Fruit fly (Drosophila melanogaster) whole organism, embryonic: Measurements from ENCODE around the gene CG32278.

ENCODE experiments used
- Awh ChIP-seq: fragments of 200-800 bp; sonication (Bioruptor generic); IDR thresholded peaks from 2 replicates; pipeline ENCODE4, ENCODE4 v1.3.6; 2022; ENCODE audit warnings: missing biosample characterization, missing genetic modification characterization
- CG10147 ChIP-seq: fragments of 200-800 bp; sonication (Bioruptor generic); optimal IDR thresholded peaks from 2 replicates; lab custom pipeline; 2019; ENCODE audit warnings: missing biosample characterization, mild to moderate bottlenecking, missing genetic modification characterization, moderate library complexity
- CG10543 ChIP-seq: fragments of 200-800 bp; sonication (Bioruptor generic); optimal IDR thresholded peaks from 3 replicates; lab custom pipeline; 2017; ENCODE audit warnings: missing biosample characterization, mild to moderate bottlenecking, missing genetic modification characterization, moderate library complexity
- CG11085 ChIP-seq: fragments of 200-800 bp; sonication (Bioruptor generic); IDR thresholded peaks from 2 replicates; pipeline ENCODE4 v1.3.6; 2022; ENCODE audit warnings: missing biosample characterization, missing genetic modification characterization
- CG12071 ChIP-seq: fragments of 200-800 bp; sonication (Bioruptor generic); optimal IDR thresholded peaks from 3 replicates; lab custom pipeline; 2018; ENCODE audit warnings: missing biosample characterization, mild to moderate bottlenecking, missing genetic modification characterization
- CG13123 ChIP-seq: fragments of 200-800 bp; sonication (Bioruptor generic); optimal IDR thresholded peaks from 2 replicates; lab custom pipeline; 2016; ENCODE audit warnings: missing biosample characterization, missing genetic modification characterization
- CG14050 ChIP-seq: fragments of 200-800 bp; sonication (Bioruptor generic); IDR thresholded peaks from 3 replicates; pipeline ENCODE4 v1.3.6; 2022; ENCODE audit warnings: missing biosample characterization, missing genetic modification characterization
- CG14667 ChIP-seq: fragments of 200-800 bp; sonication (Bioruptor generic); IDR thresholded peaks from 2 replicates; pipeline ENCODE4 v1.3.6; 2022; ENCODE audit warnings: missing biosample characterization, missing genetic modification characterization
- CG17328 ChIP-seq: fragments of 200-800 bp; sonication (Bioruptor generic); IDR thresholded peaks from 2 replicates; pipeline ENCODE4 v1.3.6; 2022; ENCODE audit warnings: missing biosample characterization, missing genetic modification characterization
- CG2116 ChIP-seq: fragments of 200-800 bp; sonication (Bioruptor generic); optimal IDR thresholded peaks from 3 replicates; lab custom pipeline; 2018; ENCODE audit warnings: missing biosample characterization, mild to moderate bottlenecking, missing genetic modification characterization
- CG31441 ChIP-seq: fragments of 200-800 bp; sonication (Bioruptor generic); IDR thresholded peaks from 2 replicates; pipeline ENCODE4 v1.3.6; 2022; ENCODE audit warnings: missing biosample characterization, missing genetic modification characterization
- CG32772 ChIP-seq: fragments of 200-800 bp; sonication (Bioruptor generic); IDR thresholded peaks from 2 replicates; pipeline ENCODE4 v1.3.6; 2022; ENCODE audit warnings: missing biosample characterization, missing genetic modification characterization
- CG4360 ChIP-seq: fragments of 200-800 bp; sonication (Bioruptor generic); IDR thresholded peaks from 2 replicates; pipeline ENCODE4 v1.3.6; 2022; ENCODE audit warnings: missing biosample characterization, missing genetic modification characterization
- CG4820 ChIP-seq: fragments of 200-800 bp; sonication (Bioruptor generic); optimal IDR thresholded peaks from 3 replicates; lab custom pipeline; 2016; ENCODE audit warnings: missing biosample characterization, missing genetic modification characterization
- CG5180 ChIP-seq: fragments of 200-800 bp; sonication (Bioruptor generic); optimal IDR thresholded peaks from 3 replicates; lab custom pipeline; 2017; ENCODE audit warnings: missing biosample characterization, missing genetic modification characterization, mild to moderate bottlenecking, moderate library complexity, missing genetic modification reagents
- CG6683 ChIP-seq: fragments of 200-800 bp; sonication (Bioruptor generic); optimal IDR thresholded peaks from 2 replicates; lab custom pipeline; 2017; ENCODE audit warnings: missing biosample characterization, mild to moderate bottlenecking, missing genetic modification characterization, missing genetic modification reagents
- CG7745 ChIP-seq: fragments of 200-800 bp; sonication (Bioruptor generic); optimal IDR thresholded peaks from 2 replicates; lab custom pipeline; 2018; ENCODE audit warnings: missing biosample characterization, mild to moderate bottlenecking, missing genetic modification characterization, moderate library complexity
- CG8478 ChIP-seq: fragments of >200 bp; optimal IDR thresholded peaks from 2 replicates; lab custom pipeline; 2018
- CG9817 ChIP-seq: fragments of 200-800 bp; sonication (Bioruptor generic); optimal IDR thresholded peaks from 2 replicates; lab custom pipeline; 2018; ENCODE audit warnings: missing biosample characterization, mild to moderate bottlenecking, missing genetic modification characterization, moderate library complexity
- CHES-1-like ChIP-seq: fragments of 200-800 bp; sonication (Bioruptor generic); optimal IDR thresholded peaks from 2 replicates; lab custom pipeline; 2016; ENCODE audit warnings: missing biosample characterization, missing genetic modification characterization
- Chrac-16 ChIP-seq: fragments of 200-800 bp; sonication (Bioruptor generic); optimal IDR thresholded peaks from 3 replicates; lab custom pipeline; 2016; ENCODE audit warnings: missing biosample characterization, missing genetic modification characterization
- Dref ChIP-seq: fragments of 200-800 bp; sonication (Bioruptor generic); IDR thresholded peaks from 2 replicates; pipeline ENCODE4 v1.3.6; 2022; ENCODE audit warnings: missing biosample characterization, missing genetic modification characterization
- Fer2 ChIP-seq: fragments of 200-800 bp; sonication (Bioruptor generic); optimal IDR thresholded peaks from 2 replicates; lab custom pipeline; 2018; ENCODE audit warnings: missing biosample characterization, mild to moderate bottlenecking, missing genetic modification characterization, moderate library complexity
- HmgZ ChIP-seq: fragments of 200-800 bp; sonication (Bioruptor generic); optimal IDR thresholded peaks from 2 replicates; lab custom pipeline; 2018; ENCODE audit warnings: missing biosample characterization, mild to moderate bottlenecking, missing genetic modification characterization
- Hr3 ChIP-seq: fragments of 200-800 bp; sonication (Bioruptor generic); optimal IDR thresholded peaks from 3 replicates; lab custom pipeline; 2016; ENCODE audit warnings: missing biosample characterization, missing genetic modification characterization
- Lpt ChIP-seq: fragments of >200 bp; optimal IDR thresholded peaks from 2 replicates; lab custom pipeline; 2018; ENCODE audit warnings: missing biosample characterization, missing genetic modification characterization
- Mad ChIP-seq: fragments of 200-800 bp; sonication (Bioruptor generic); optimal IDR thresholded peaks from 2 replicates; lab custom pipeline; 2016; ENCODE audit warnings: missing biosample characterization, missing genetic modification characterization
- Mes4 ChIP-seq: fragments of 200-800 bp; sonication (Bioruptor generic); optimal IDR thresholded peaks from 2 replicates; lab custom pipeline; 2016; ENCODE audit warnings: missing biosample characterization, missing genetic modification characterization
- Mrtf ChIP-seq: fragments of 200-800 bp; sonication (Bioruptor generic); IDR thresholded peaks from 3 replicates; pipeline ENCODE4 v1.3.6; 2022; ENCODE audit warnings: missing biosample characterization, missing genetic modification characterization
- Oli ChIP-seq: fragments of 200-800 bp; sonication (Bioruptor generic); optimal IDR thresholded peaks from 2 replicates; lab custom pipeline; 2018; ENCODE audit warnings: missing biosample characterization, mild to moderate bottlenecking, missing genetic modification characterization, moderate library complexity
- Optix ChIP-seq: fragments of 200-800 bp; sonication (Bioruptor generic); IDR thresholded peaks from 3 replicates; pipeline ENCODE4 v1.3.6; 2022; ENCODE audit warnings: missing biosample characterization, missing genetic modification characterization
- Spps ChIP-seq: fragments of 200-800 bp; sonication (Bioruptor generic); optimal IDR thresholded peaks from 2 replicates; lab custom pipeline; 2018; ENCODE audit warnings: missing biosample characterization, mild to moderate bottlenecking, missing genetic modification characterization
- br ChIP-seq: fragments of >200 bp; optimal IDR thresholded peaks from 2 replicates; lab custom pipeline; 2017
- chn ChIP-seq: fragments of 200-800 bp; sonication (Bioruptor generic); optimal IDR thresholded peaks from 2 replicates; lab custom pipeline; 2016; ENCODE audit warnings: missing biosample characterization, missing genetic modification characterization
- dimm ChIP-seq: fragments of 200-800 bp; sonication (Bioruptor generic); IDR thresholded peaks from 2 replicates; pipeline ENCODE4 v1.3.6; 2022; ENCODE audit warnings: missing biosample characterization, missing genetic modification characterization
- dpn ChIP-seq, 2 experiments: fragments of 200-800 bp; sonication (Bioruptor generic); optimal IDR thresholded peaks; 3 replicates each; lab custom pipeline; 2016; ENCODE audit warnings: missing biosample characterization in 2 of 2, missing genetic modification characterization in 2 of 2
- eyg ChIP-seq: fragments of 200-800 bp; sonication (Bioruptor generic); optimal IDR thresholded peaks from 3 replicates; lab custom pipeline; 2016; ENCODE audit warnings: missing biosample characterization, missing genetic modification characterization
- ham ChIP-seq: fragments of 200-800 bp; sonication (Bioruptor generic); IDR thresholded peaks from 2 replicates; pipeline ENCODE4 v1.3.6; 2022; ENCODE audit warnings: missing biosample characterization, missing genetic modification characterization
- lab ChIP-seq: fragments of 200-800 bp; sonication (Bioruptor generic); optimal IDR thresholded peaks from 3 replicates; lab custom pipeline; 2017; ENCODE audit warnings: missing biosample characterization, missing genetic modification characterization, mild to moderate bottlenecking, moderate library complexity, missing genetic modification reagents
- mld ChIP-seq: fragments of 200-800 bp; sonication (Bioruptor generic); IDR thresholded peaks from 3 replicates; pipeline ENCODE4 v1.3.6; 2022; ENCODE audit warnings: missing biosample characterization, missing genetic modification characterization; ENCODE audit not compliant: partially characterized antibody
- nom ChIP-seq: fragments of 200-800 bp; sonication (Bioruptor generic); optimal IDR thresholded peaks from 2 replicates; lab custom pipeline; 2017; ENCODE audit warnings: missing biosample characterization, missing genetic modification characterization, mild to moderate bottlenecking, moderate library complexity, missing genetic modification reagents
- onecut ChIP-seq: fragments of 200-800 bp; sonication (Bioruptor generic); IDR thresholded peaks from 2 replicates; pipeline ENCODE4 v1.3.6; 2022; ENCODE audit warnings: missing biosample characterization, missing genetic modification characterization
- pan ChIP-seq, 4 experiments: fragments of >200 bp in 3 of 4; fragments of 200-800 bp in 1 of 4; sonication (Bioruptor generic) in 1 of 4; optimal IDR thresholded peaks in 3 of 4; IDR thresholded peaks in 1 of 4; 2 replicates each; pipeline versions ENCODE4 v1.3.6 to Lab custom; 2017 to 2022; ENCODE audit warnings: missing biosample characterization in 2 of 4, missing genetic modification characterization in 2 of 4, mixed read lengths in 1 of 4
- pum ChIP-seq: fragments of 200-800 bp; sonication (Bioruptor generic); optimal IDR thresholded peaks from 2 replicates; lab custom pipeline; 2016; ENCODE audit warnings: missing biosample characterization, missing genetic modification characterization
- repo ChIP-seq: fragments of 200-800 bp; sonication (Bioruptor generic); optimal IDR thresholded peaks from 2 replicates; lab custom pipeline; 2016; ENCODE audit warnings: missing biosample characterization, missing genetic modification characterization
- slbo ChIP-seq: fragments of 200-800 bp; sonication (Bioruptor generic); IDR thresholded peaks from 2 replicates; pipeline ENCODE4 v1.3.6; 2022; ENCODE audit warnings: missing biosample characterization, missing genetic modification characterization
- sna ChIP-seq: fragments of 200-800 bp; sonication (Bioruptor generic); IDR thresholded peaks from 2 replicates; pipeline ENCODE4 v1.3.6; 2022; ENCODE audit warnings: missing biosample characterization, missing genetic modification characterization; ENCODE audit not compliant: partially characterized antibody
- stwl ChIP-seq: fragments of 200-800 bp; sonication (Bioruptor generic); optimal IDR thresholded peaks from 3 replicates; lab custom pipeline; 2018; ENCODE audit warnings: missing biosample characterization, mild to moderate bottlenecking, missing genetic modification characterization, moderate library complexity
- trh ChIP-seq: fragments of 200-800 bp; sonication (Bioruptor generic); optimal IDR thresholded peaks from 2 replicates; lab custom pipeline; 2016; ENCODE audit warnings: missing biosample characterization, missing genetic modification characterization
- vvl ChIP-seq: fragments of 200-800 bp; sonication (Bioruptor generic); IDR thresholded peaks from 2 replicates; pipeline ENCODE4 v1.3.6; 2022; ENCODE audit warnings: missing biosample characterization, missing genetic modification characterization
- wek ChIP-seq: fragments of 200-800 bp; sonication (Bioruptor generic); optimal IDR thresholded peaks from 3 replicates; lab custom pipeline; 2018; ENCODE audit warnings: missing biosample characterization, mild to moderate bottlenecking, missing genetic modification characterization, moderate library complexity
- zfh2 ChIP-seq: fragments of 200-800 bp; sonication (Bioruptor generic); optimal IDR thresholded peaks from 2 replicates; lab custom pipeline; 2016; ENCODE audit warnings: missing biosample characterization, missing genetic modification characterization

The CG32278 gene

DNA sequence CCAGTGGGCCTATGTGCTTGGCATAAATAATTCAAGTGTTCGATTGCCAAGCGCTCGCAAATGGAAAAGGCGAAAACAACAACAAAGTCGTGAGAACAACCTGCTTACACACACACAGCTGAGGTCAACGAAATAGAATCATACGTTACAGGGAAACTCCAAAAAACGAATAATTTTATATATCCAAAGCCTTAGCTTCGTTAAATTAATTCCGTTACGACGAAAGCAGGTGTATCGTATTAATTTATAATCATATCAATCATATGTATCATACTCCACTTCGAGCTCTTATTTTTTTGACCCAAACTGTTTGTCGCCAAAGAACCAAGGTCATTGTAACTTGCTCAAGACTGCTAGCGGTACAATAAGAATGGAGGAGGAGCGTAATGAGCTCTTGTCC is 10.4 kb downstream of the CG32278 start (continued):
- TF ChIP-seq CG10147 (no peak), Dref (no peak), CG4820 (GFP tag; lab: Kevin White, UChicago) (peak; percentile 87), repo (GFP tag; lab: Kevin White, UChicago) (peak; percentile 80), Awh (GFP tag; lab: Robert Waterston, UW) (peak; percentile 86), dimm (GFP tag; lab: Robert Waterston, UW) (peak; percentile 43; the same call in 1 of the 2 replicates), mld (no peak), CG31441 (GFP tag; lab: Robert Waterston, UW) (no peak), lab (peak; percentile 94), chn (peak; percentile 79), CG4360 (GFP tag; lab: Robert Waterston, UW) (peak; percentile 74), slbo (GFP tag; lab: Robert Waterston, UW) (peak; percentile 85), CG11085 (GFP tag; lab: Robert Waterston, UW) (peak; percentile 79), CG17328 (GFP tag; lab: Robert Waterston, UW) (peak; percentile 89), pum (peak; percentile 77), onecut (GFP tag; lab: Robert Waterston, UW) (peak; percentile 80), nom (peak; percentile 86), ham (GFP tag; lab: Robert Waterston, UW) (peak; percentile 42; the same call in 1 of the 2 replicates), vvl (GFP tag; lab: Robert Waterston, UW) (peak; percentile 94), eyg (GFP tag; lab: Kevin White, UChicago) (peak; percentile 78), CG12071 (GFP tag; lab: Kevin White, UChicago) (no peak), CG9817 (tag; lab: Kevin White, UChicago) (peak; percentile 76), trh (peak; percentile 38), br (lab: Kevin White, UChicago) (no peak), stwl (tag; lab: Kevin White, UChicago) (no peak), dpn (GFP tag; optimal IDR thresholded peaks at IDR 0.05; lab: Kevin White, UChicago) (peak; percentile 85 to 89), Fer2 (tag; lab: Kevin White, UChicago) (peak; percentile 45), Mad (peak; percentile 65), CG10543 (GFP tag; lab: Kevin White, UChicago) (peak; percentile 26), CG8478 (no peak), CHES-1-like (peak; percentile 56), Chrac-16 (GFP tag; lab: Kevin White, UChicago) (peak; percentile 81), CG7745 (no peak), CG6683 (GFP tag; lab: Kevin White, UChicago) (peak; percentile 79), zfh2 (GFP tag; lab: Kevin White, UChicago) (peak; percentile 74), Mes4 (GFP tag; lab: Kevin White, UChicago) (peak; percentile 60), CG5180 (no peak), Mrtf (GFP tag; lab: Robert Waterston, UW) (peak; percentile 85), Optix (GFP tag; lab: Robert Waterston, UW) (peak; percentile 78), CG32772 (GFP tag; lab: Robert Waterston, UW) (peak; percentile 87), CG14050 (GFP tag; lab: Robert Waterston, UW) (peak; percentile 68), Oli (tag; lab: Kevin White, UChicago) (peak; percentile 87), Lpt (GFP tag; lab: Kevin White, UChicago) (no peak), Hr3 (GFP tag; lab: Kevin White, UChicago) (peak; percentile 62), CG14667 (peak; percentile 75), sna (GFP tag; lab: Robert Waterston, UW) (no peak), wek (GFP tag; lab: Kevin White, UChicago) (peak; percentile 48), CG13123 (GFP tag; lab: Kevin White, UChicago) (no peak), Spps (tag; lab: Kevin White, UChicago) (peak; percentile 86), HmgZ (tag; lab: Kevin White, UChicago) (peak; percentile 85), pan (optimal IDR thresholded peaks at IDR 0.05; lab: Kevin White, UChicago) (no peak), pan (GFP tag; optimal IDR thresholded peaks at IDR 0.05 in 1 of 2, IDR thresholded peaks at IDR 0.05 in 1 of 2) (peak in 1 of 2 experiments; percentile 92), CG2116 (GFP tag; lab: Kevin White, UChicago) (peak; percentile 48)
